Comparison of ENCODE assay signal across 1 fruit fly cellular context in genomic region chr2L:19865539-19866068, dm6.
TF ChIP-seq lines count a peak whose summit lies in the region.

No protein-coding gene starts in this region.

TF ChIP-seq in whole organism, embryonic, 481 proteins besides CTCF, POLR2A, EP300 and RAD21 (continued from another document and continues in another):
- TF ChIP-seq Awh (GFP tag; IDR thresholded peaks at IDR 0.05; lab: Robert Waterston, UW) (peak; percentile 96), dimm (GFP tag; IDR thresholded peaks at IDR 0.05; lab: Robert Waterston, UW) (peak; percentile 87), gro (GFP tag; optimal IDR thresholded peaks at IDR 0.05; lab: Kevin White, UChicago) (peak; percentile 81), zfh2 (GFP tag; optimal IDR thresholded peaks at IDR 0.05; lab: Kevin White, UChicago) (peak; percentile 91), ci (GFP tag; IDR thresholded peaks at IDR 0.05; lab: Robert Waterston, UW) (peak; percentile 99), CG2712 (tag; optimal IDR thresholded peaks at IDR 0.05; lab: Kevin White, UChicago) (peak; percentile 97), Dip2 (GFP tag; IDR thresholded peaks at IDR 0.05; lab: Robert Waterston, UW) (peak; percentile 48; the same call in 1 of the 2 replicates), CG9437 (GFP tag; optimal IDR thresholded peaks at IDR 0.05; lab: Kevin White, UChicago) (peak; percentile 83), lab (GFP tag; optimal IDR thresholded peaks at IDR 0.05; lab: Kevin White, UChicago) (peak; percentile 95), HLH3B (GFP tag; IDR thresholded peaks at IDR 0.05; lab: Robert Waterston, UW) (peak; percentile 95), NC2β (GFP tag; optimal IDR thresholded peaks at IDR 0.05; lab: Kevin White, UChicago) (peak; percentile 97), CG18764 (GFP tag; optimal IDR thresholded peaks at IDR 0.05; lab: Kevin White, UChicago) (peak; percentile 93), CG11504 (tag; optimal IDR thresholded peaks at IDR 0.05; lab: Kevin White, UChicago) (peak; percentile 100), pros (GFP tag; optimal IDR thresholded peaks at IDR 0.05; lab: Kevin White, UChicago) (peak; percentile 6), her (GFP tag; optimal IDR thresholded peaks at IDR 0.05; lab: Kevin White, UChicago) (peak; percentile 95), ems (GFP tag; optimal IDR thresholded peaks at IDR 0.05; lab: Kevin White, UChicago) (peak; percentile 80), Xrp1 (GFP tag; IDR thresholded peaks at IDR 0.05; lab: Robert Waterston, UW) (peak; percentile 97), Eip74EF (GFP tag; optimal IDR thresholded peaks at IDR 0.05; lab: Kevin White, UChicago) (peak in 1 of 2 experiments; percentile 80), wor (GFP tag; IDR thresholded peaks at IDR 0.05; lab: Robert Waterston, UW) (peak; percentile 95), kni (GFP tag; optimal IDR thresholded peaks at IDR 0.05; lab: Kevin White, UChicago) (no peak), jumu (GFP tag; optimal IDR thresholded peaks at IDR 0.05; lab: Kevin White, UChicago) (peak; percentile 94), Dll (GFP tag; IDR thresholded peaks at IDR 0.05; lab: Robert Waterston, UW; ENCODE audit: partially characterized antibody) (no peak), CG14441 (GFP tag; IDR thresholded peaks at IDR 0.05; lab: Robert Waterston, UW) (peak; percentile 96), CG1792 (GFP tag; optimal IDR thresholded peaks at IDR 0.05; lab: Kevin White, UChicago) (peak; percentile 71), nau (GFP tag; optimal IDR thresholded peaks at IDR 0.05; lab: Kevin White, UChicago) (peak; percentile 91), YL-1 (GFP tag; optimal IDR thresholded peaks at IDR 0.05; lab: Kevin White, UChicago) (peak; percentile 60), scrt (GFP tag; optimal IDR thresholded peaks at IDR 0.05; lab: Kevin White, UChicago) (peak; percentile 76), CG6272 (GFP tag; IDR thresholded peaks at IDR 0.05; lab: Robert Waterston, UW) (peak; percentile 88), rib (GFP tag; IDR thresholded peaks at IDR 0.05; lab: Robert Waterston, UW) (peak; percentile 75; the same call in 1 of the 2 replicates), chm (GFP tag; IDR thresholded peaks at IDR 0.05; lab: Robert Waterston, UW) (peak; percentile 97), CG2875 (GFP tag; optimal IDR thresholded peaks at IDR 0.05; lab: Kevin White, UChicago) (peak; percentile 95), CG7357 (GFP tag; IDR thresholded peaks at IDR 0.05; lab: Robert Waterston, UW) (peak; percentile 77), ab (GFP tag; optimal IDR thresholded peaks at IDR 0.05; lab: Kevin White, UChicago) (peak; percentile 87), CG32767 (GFP tag; IDR thresholded peaks at IDR 0.05; lab: Robert Waterston, UW) (peak; percentile 98), CG3281 (GFP tag; optimal IDR thresholded peaks at IDR 0.05; lab: Kevin White, UChicago) (peak; percentile 86), dpn (GFP tag; optimal IDR thresholded peaks at IDR 0.05; lab: Kevin White, UChicago) (peak; percentile 92 to 97), Optix (GFP tag; IDR thresholded peaks at IDR 0.05; lab: Robert Waterston, UW) (peak; percentile 94), sqz (GFP tag; optimal IDR thresholded peaks at IDR 0.05; lab: Kevin White, UChicago) (peak; percentile 45), CG10366 (GFP tag; IDR thresholded peaks at IDR 0.05; lab: Robert Waterston, UW) (peak; percentile 98), CG12104 (GFP tag; optimal IDR thresholded peaks at IDR 0.05; lab: Kevin White, UChicago) (peak; percentile 60), lbe (GFP tag; optimal IDR thresholded peaks at IDR 0.05; lab: Kevin White, UChicago) (peak; percentile 60), CG2199 (GFP tag; IDR thresholded peaks at IDR 0.05; lab: Robert Waterston, UW) (peak; percentile 98), Elba2 (GFP tag; optimal IDR thresholded peaks at IDR 0.05; lab: Kevin White, UChicago) (no peak), CG7556 (GFP tag; optimal IDR thresholded peaks at IDR 0.05; lab: Kevin White, UChicago) (peak; percentile 96), CG17359 (tag; optimal IDR thresholded peaks at IDR 0.05; lab: Kevin White, UChicago) (peak; percentile 96), CHES-1-like (GFP tag; optimal IDR thresholded peaks at IDR 0.05; lab: Kevin White, UChicago) (peak; percentile 96), MTF-1 (GFP tag; optimal IDR thresholded peaks at IDR 0.05; lab: Kevin White, UChicago; ENCODE audit: borderline replicate concordance) (peak; percentile 80), Rfx (GFP tag; IDR thresholded peaks at IDR 0.05; lab: Robert Waterston, UW) (peak; percentile 91), CG6689 (GFP tag; IDR thresholded peaks at IDR 0.05; lab: Robert Waterston, UW) (peak; percentile 94), CG10431 (GFP tag; optimal IDR thresholded peaks at IDR 0.05; lab: Kevin White, UChicago) (peak; percentile 76), CG1602 (GFP tag; optimal IDR thresholded peaks at IDR 0.05; lab: Kevin White, UChicago) (peak; percentile 94), Nf-YB (GFP tag; optimal IDR thresholded peaks at IDR 0.05; lab: Kevin White, UChicago) (peak; percentile 81), cato (GFP tag; optimal IDR thresholded peaks at IDR 0.05; lab: Kevin White, UChicago; ENCODE audit: borderline replicate concordance) (peak; percentile 92), CkIIα-i1 (GFP tag; IDR thresholded peaks at IDR 0.05; lab: Robert Waterston, UW) (no peak), Hr3 (GFP tag; optimal IDR thresholded peaks at IDR 0.05; lab: Kevin White, UChicago) (peak; percentile 92), az2 (GFP tag; optimal IDR thresholded peaks at IDR 0.05; lab: Kevin White, UChicago) (peak; percentile 96), zfh1 (GFP tag; IDR thresholded peaks at IDR 0.05; lab: Robert Waterston, UW) (peak; percentile 96), z (GFP tag; IDR thresholded peaks at IDR 0.05; lab: Robert Waterston, UW) (0 out of 3 replicates have a peak, but pooled peaks have one; percentile 61), CG7786 (GFP tag; optimal IDR thresholded peaks at IDR 0.05; lab: Kevin White, UChicago) (peak; percentile 95), ara (GFP tag; IDR thresholded peaks at IDR 0.05; lab: Robert Waterston, UW) (peak; percentile 96), CG30431 (GFP tag; optimal IDR thresholded peaks at IDR 0.05; lab: Kevin White, UChicago) (peak; percentile 90), CG3847 (GFP tag; IDR thresholded peaks at IDR 0.05; lab: Robert Waterston, UW) (peak; percentile 95), sd (tag; optimal IDR thresholded peaks at IDR 0.05; lab: Kevin White, UChicago) (peak; percentile 84), usp (GFP tag; optimal IDR thresholded peaks at IDR 0.05; lab: Kevin White, UChicago) (no peak), CG16863 (GFP tag; optimal IDR thresholded peaks at IDR 0.05; lab: Kevin White, UChicago) (peak; percentile 96), sob (GFP tag; IDR thresholded peaks at IDR 0.05; lab: Robert Waterston, UW) (peak; percentile 95), Lpt (GFP tag; optimal IDR thresholded peaks at IDR 0.05; lab: Kevin White, UChicago) (no peak), odd (GFP tag; optimal IDR thresholded peaks at IDR 0.05; lab: Kevin White, UChicago) (peak; percentile 91), btn (GFP tag; optimal IDR thresholded peaks at IDR 0.05; lab: Kevin White, UChicago) (peak; percentile 73), CG6813 (GFP tag; optimal IDR thresholded peaks at IDR 0.05; lab: Kevin White, UChicago) (peak; percentile 88), CG7271 (tag; optimal IDR thresholded peaks at IDR 0.05; lab: Kevin White, UChicago) (peak; percentile 72), NFAT (GFP tag; IDR thresholded peaks at IDR 0.05; lab: Robert Waterston, UW) (peak; percentile 93), jigr1 (GFP tag; IDR thresholded peaks at IDR 0.05; lab: Robert Waterston, UW) (peak; percentile 11; the same call in 1 of the 3 replicates), slbo (GFP tag; IDR thresholded peaks at IDR 0.05; lab: Robert Waterston, UW) (peak; percentile 96), CG2120 (GFP tag; optimal IDR thresholded peaks at IDR 0.05; lab: Kevin White, UChicago) (peak; percentile 96), exex (tag; optimal IDR thresholded peaks at IDR 0.05; lab: Kevin White, UChicago) (peak; percentile 59), CG17612 (GFP tag; IDR thresholded peaks at IDR 0.05; lab: Robert Waterston, UW) (peak; percentile 89), Stat92E (GFP tag; optimal IDR thresholded peaks at IDR 0.05; lab: Kevin White, UChicago) (peak in 1 of 3 experiments; percentile 47), ap (GFP tag; IDR thresholded peaks at IDR 0.05; lab: Robert Waterston, UW) (peak; percentile 95), Mad (GFP tag; optimal IDR thresholded peaks at IDR 0.05; lab: Kevin White, UChicago) (peak; percentile 88), ac (GFP tag; optimal IDR thresholded peaks at IDR 0.05; lab: Kevin White, UChicago) (peak; percentile 68), CG10147 (GFP tag; optimal IDR thresholded peaks at IDR 0.05; lab: Kevin White, UChicago) (peak; percentile 76), CG17186 (GFP tag; optimal IDR thresholded peaks at IDR 0.05; lab: Kevin White, UChicago) (peak; percentile 54), CG31224 (GFP tag; IDR thresholded peaks at IDR 0.05; lab: Robert Waterston, UW) (peak; percentile 87), CG11247 (GFP tag; IDR thresholded peaks at IDR 0.05; lab: Robert Waterston, UW) (peak; percentile 86), cg (GFP tag; optimal IDR thresholded peaks at IDR 0.05; lab: Kevin White, UChicago) (no peak), CG34224 (GFP tag; IDR thresholded peaks at IDR 0.05; lab: Robert Waterston, UW; ENCODE audit: partially characterized antibody) (0 out of 3 replicates have a peak, but pooled peaks have one; percentile 23), Hand (GFP tag; optimal IDR thresholded peaks at IDR 0.05; lab: Kevin White, UChicago) (peak; percentile 86), pho (GFP tag; optimal IDR thresholded peaks at IDR 0.05; lab: Kevin White, UChicago) (peak; percentile 94), Rx (GFP tag; IDR thresholded peaks at IDR 0.05; lab: Robert Waterston, UW) (peak; percentile 90), CG1024 (GFP tag; IDR thresholded peaks at IDR 0.05; lab: Robert Waterston, UW) (peak; percentile 89), ham (GFP tag; IDR thresholded peaks at IDR 0.05; lab: Robert Waterston, UW) (peak; percentile 82), E2f2 (GFP tag; IDR thresholded peaks at IDR 0.05; lab: Robert Waterston, UW) (peak; percentile 85), CG10267 (tag; optimal IDR thresholded peaks at IDR 0.05; lab: Kevin White, UChicago) (peak; percentile 88), unc-4 (GFP tag; IDR thresholded peaks at IDR 0.05; lab: Robert Waterston, UW; ENCODE audit: partially characterized antibody) (no peak), sens (GFP tag; lab: Kevin White, UChicago) (peak; percentile 99), CG7372 (GFP tag; IDR thresholded peaks at IDR 0.05; lab: Robert Waterston, UW) (peak; percentile 90), CG7987 (GFP tag; optimal IDR thresholded peaks at IDR 0.05; lab: Kevin White, UChicago) (peak; percentile 79), CG2889 (GFP tag; IDR thresholded peaks at IDR 0.05; lab: Robert Waterston, UW) (peak; percentile 94), vfl (GFP tag; optimal IDR thresholded peaks at IDR 0.05; lab: Kevin White, UChicago) (peak; percentile 86), CG14667 (GFP tag; IDR thresholded peaks at IDR 0.05; lab: Robert Waterston, UW) (peak; percentile 92), CG13287 (GFP tag; IDR thresholded peaks at IDR 0.05; lab: Robert Waterston, UW; ENCODE audit: partially characterized antibody) (peak; percentile 12; the same call in 1 of the 2 replicates), schlank (tag; optimal IDR thresholded peaks at IDR 0.05; lab: Kevin White, UChicago) (peak; percentile 84), CG8281 (tag; optimal IDR thresholded peaks at IDR 0.05; lab: Kevin White, UChicago) (peak; percentile 79), nmo (GFP tag; optimal IDR thresholded peaks at IDR 0.05; lab: Kevin White, UChicago) (peak; percentile 83), dmrt99B (tag; optimal IDR thresholded peaks at IDR 0.05; lab: Kevin White, UChicago) (peak; percentile 94), CG16813 (GFP tag; IDR thresholded peaks at IDR 0.05; lab: Robert Waterston, UW; ENCODE audit: partially characterized antibody) (no peak), Hey (tag; optimal IDR thresholded peaks at IDR 0.05; lab: Kevin White, UChicago) (peak; percentile 67), CG11560 (tag; IDR thresholded peaks at IDR 0.05; lab: Robert Waterston, UW) (no peak), repo (GFP tag; optimal IDR thresholded peaks at IDR 0.05; lab: Kevin White, UChicago) (peak; percentile 82), Dbx (GFP tag; IDR thresholded peaks at IDR 0.05; lab: Robert Waterston, UW) (peak; percentile 92), pum (GFP tag; optimal IDR thresholded peaks at IDR 0.05; lab: Kevin White, UChicago) (peak; percentile 95), CG4424 (GFP tag; optimal IDR thresholded peaks at IDR 0.05; lab: Kevin White, UChicago) (peak; percentile 95), crc (GFP tag; optimal IDR thresholded peaks at IDR 0.05; lab: Kevin White, UChicago) (peak; percentile 94), CG9609 (GFP tag; optimal IDR thresholded peaks at IDR 0.05; lab: Kevin White, UChicago) (peak; percentile 96), Oli (tag; optimal IDR thresholded peaks at IDR 0.05; lab: Kevin White, UChicago) (peak; percentile 96), Sry-β (GFP tag; optimal IDR thresholded peaks at IDR 0.05; lab: Kevin White, UChicago) (peak; percentile 96), Bdp1 (GFP tag; optimal IDR thresholded peaks at IDR 0.05; lab: Kevin White, UChicago) (peak; percentile 90), pzg (GFP tag; optimal IDR thresholded peaks at IDR 0.05; lab: Kevin White, UChicago) (peak; percentile 10), phol (tag; optimal IDR thresholded peaks at IDR 0.05; lab: Kevin White, UChicago) (peak; percentile 91), sim (GFP tag; IDR thresholded peaks at IDR 0.05; lab: Robert Waterston, UW) (peak; percentile 65), sisA (GFP tag; IDR thresholded peaks at IDR 0.05; lab: Robert Waterston, UW) (peak; percentile 85), onecut (GFP tag; IDR thresholded peaks at IDR 0.05; lab: Robert Waterston, UW) (peak; percentile 83), Side (GFP tag; optimal IDR thresholded peaks at IDR 0.05; lab: Kevin White, UChicago) (peak; percentile 96), CG7745 (tag; optimal IDR thresholded peaks at IDR 0.05; lab: Kevin White, UChicago) (peak; percentile 73), CG1832 (GFP tag; optimal IDR thresholded peaks at IDR 0.05; lab: Kevin White, UChicago) (no peak), dmrt11E (tag; optimal IDR thresholded peaks at IDR 0.05; lab: Kevin White, UChicago) (peak; percentile 95), Nf-YA (GFP tag; IDR thresholded peaks at IDR 0.05; lab: Robert Waterston, UW) (peak; percentile 89), Aef1 (GFP tag; IDR thresholded peaks at IDR 0.05; lab: Robert Waterston, UW) (peak; percentile 92), CG11695 (GFP tag; IDR thresholded peaks at IDR 0.05; lab: Robert Waterston, UW) (peak; percentile 95), CG2116 (GFP tag; optimal IDR thresholded peaks at IDR 0.05; lab: Kevin White, UChicago) (peak; percentile 81)
